Fruit fly (Drosophila melanogaster): ENCODE measurements around the gene CG17928.
A peak's percentile ranks its signal among the peaks of the same experiment; 100 is the strongest.

Gene CG17928

dm6 chr2L:16815989-16816749 lies 24.8 kb downstream of the CG17928 start, which contains the start of gene mdy (continued):
- peak; percentile 10 for TF ChIP-seq CG8281 (tag; optimal IDR thresholded peaks at IDR 0.05)
- no peak for TF ChIP-seq ro (GFP tag; IDR thresholded peaks at IDR 0.05)
- peak; percentile 36 for TF ChIP-seq YL-1 (GFP tag; optimal IDR thresholded peaks at IDR 0.05)
- TF ChIP-seq CG2116 (GFP tag; optimal IDR thresholded peaks at IDR 0.05) = peak; percentile 74
- TF ChIP-seq CG2875 (GFP tag; optimal IDR thresholded peaks at IDR 0.05) = no peak
- TF ChIP-seq Side (GFP tag; optimal IDR thresholded peaks at IDR 0.05) = peak; percentile 5
- TF ChIP-seq bsh (GFP tag; optimal IDR thresholded peaks at IDR 0.05) = peak in 1 of 2 experiments; percentile 51
- TF ChIP-seq vnd (GFP tag; IDR thresholded peaks at IDR 0.05; ENCODE audit: partially characterized antibody) = 0 out of 3 replicates have a peak, but pooled peaks have one; percentile 33
- no peak for TF ChIP-seq ato (GFP tag; IDR thresholded peaks at IDR 0.05; ENCODE audit: partially characterized antibody)
- no peak for TF ChIP-seq exex (tag; optimal IDR thresholded peaks at IDR 0.05)
- TF ChIP-seq CG16779 (GFP tag; IDR thresholded peaks at IDR 0.05) = peak; percentile 22; the same call in 1 of the 2 replicates
- TF ChIP-seq fd3F (GFP tag; optimal IDR thresholded peaks at IDR 0.05) = peak; percentile 3
- TF ChIP-seq CG42726 (GFP tag; IDR thresholded peaks at IDR 0.05; ENCODE audit: partially characterized antibody) = 0 out of 2 replicates have a peak, but pooled peaks have one; percentile 29
- TF ChIP-seq CG33213 (GFP tag; optimal IDR thresholded peaks at IDR 0.05) = peak; percentile 29
- TF ChIP-seq CG13123 (GFP tag; optimal IDR thresholded peaks at IDR 0.05) = peak; percentile 13
- no peak for TF ChIP-seq gfzf (GFP tag; optimal IDR thresholded peaks at IDR 0.05)
- 0 out of 2 replicates have a peak, but pooled peaks have one; percentile 27 for TF ChIP-seq ap (GFP tag; IDR thresholded peaks at IDR 0.05)
- TF ChIP-seq CG4404 (GFP tag; IDR thresholded peaks at IDR 0.05) = no peak
- TF ChIP-seq run (tag; optimal IDR thresholded peaks at IDR 0.05) = no peak
- TF ChIP-seq zen2 (GFP tag; IDR thresholded peaks at IDR 0.05; ENCODE audit: partially characterized antibody) = no peak
- no peak for TF ChIP-seq emc (GFP tag; optimal IDR thresholded peaks at IDR 0.05)
- no peak for TF ChIP-seq kah (GFP tag; optimal IDR thresholded peaks at IDR 0.05)
- TF ChIP-seq sqz (GFP tag; optimal IDR thresholded peaks at IDR 0.05) = no peak
- TF ChIP-seq Abd-B (GFP tag; optimal IDR thresholded peaks at IDR 0.05) = peak; percentile 7
- no peak for TF ChIP-seq Hr39 (optimal IDR thresholded peaks at IDR 0.05)
- peak; percentile 32 for TF ChIP-seq Myb (GFP tag; optimal IDR thresholded peaks at IDR 0.05)
- TF ChIP-seq CG11560 (tag; IDR thresholded peaks at IDR 0.05) = no peak
- TF ChIP-seq cato (GFP tag; optimal IDR thresholded peaks at IDR 0.05; ENCODE audit: borderline replicate concordance) = no peak
- peak; percentile 36 for TF ChIP-seq ab (GFP tag; optimal IDR thresholded peaks at IDR 0.05)
- no peak for TF ChIP-seq disco-r (GFP tag; optimal IDR thresholded peaks at IDR 0.05)
- no peak for TF ChIP-seq yki (optimal IDR thresholded peaks at IDR 0.05)
- TF ChIP-seq CG17328 (GFP tag; IDR thresholded peaks at IDR 0.05) = peak; percentile 35
- peak; percentile 77 for TF ChIP-seq CG12391 (tag; optimal IDR thresholded peaks at IDR 0.05)
- peak; percentile 46 for TF ChIP-seq CG7786 (GFP tag; optimal IDR thresholded peaks at IDR 0.05)
- TF ChIP-seq pan (optimal IDR thresholded peaks at IDR 0.05) = no peak
- TF ChIP-seq pan (GFP tag; optimal IDR thresholded peaks at IDR 0.05 in 1 of 2, IDR thresholded peaks at IDR 0.05 in 1 of 2) = peak in 1 of 2 experiments; percentile 50
- peak; percentile 55; the same call in 1 of the 2 replicates for TF ChIP-seq Nf-YA (GFP tag; IDR thresholded peaks at IDR 0.05)
- TF ChIP-seq Sry-δ (GFP tag; optimal IDR thresholded peaks at IDR 0.05) = peak; percentile 63
- no peak for TF ChIP-seq HmgD (GFP tag; optimal IDR thresholded peaks at IDR 0.05)
- TF ChIP-seq sr (GFP tag; IDR thresholded peaks at IDR 0.05) = no peak
- no peak for TF ChIP-seq crol (GFP tag; IDR thresholded peaks at IDR 0.05)
- no peak for TF ChIP-seq CG11398 (GFP tag; optimal IDR thresholded peaks at IDR 0.05)
- TF ChIP-seq otp (GFP tag; IDR thresholded peaks at IDR 0.05) = 0 out of 3 replicates have a peak, but pooled peaks have one; percentile 57
- TF ChIP-seq chm (GFP tag; IDR thresholded peaks at IDR 0.05) = no peak; the same call in 1 of the 2 replicates
- TF ChIP-seq Nf-YC (tag; optimal IDR thresholded peaks at IDR 0.05) = peak; percentile 48
- TF ChIP-seq mam (GFP tag; optimal IDR thresholded peaks at IDR 0.05) = peak; percentile 33
- peak; percentile 47 for TF ChIP-seq CG8944 (GFP tag; optimal IDR thresholded peaks at IDR 0.05)
- TF ChIP-seq CG9932 (GFP tag; IDR thresholded peaks at IDR 0.05) = peak; percentile 63
- TF ChIP-seq CG4617 (GFP tag; optimal IDR thresholded peaks at IDR 0.05; ENCODE audit: borderline replicate concordance) = no peak
- TF ChIP-seq Sin3A (optimal IDR thresholded peaks at IDR 0.05) = no peak
